Worm (Caenorhabditis elegans) whole organism, mixed stage, embryonic: ENCODE results near the gene srlf-3.

Source experiments
- nhr-28 ChIP-seq: fragments of 150-350 bp; optimal IDR thresholded peaks from 2 replicates; lab custom pipeline; 2014; ENCODE audit warnings: missing biosample characterization, missing genetic modification characterization
- pha-4 ChIP-seq: fragments of 150-350 bp; optimal IDR thresholded peaks from 2 replicates; lab custom pipeline; 2018; ENCODE audit warnings: missing biosample characterization, missing genetic modification reagents, missing genetic modification characterization
- sptf-1 ChIP-seq: sonication (generic microtip); optimal IDR thresholded peaks from 2 replicates; lab custom pipeline; 2017; ENCODE audit warnings: mild to moderate bottlenecking, missing genetic modification characterization, moderate library complexity, missing compliant biosample characterization
- unc-39 ChIP-seq: fragments of 150-350 bp; optimal IDR thresholded peaks from 2 replicates; lab custom pipeline; 2014; ENCODE audit warnings: missing biosample characterization, missing genetic modification characterization

DNA sequence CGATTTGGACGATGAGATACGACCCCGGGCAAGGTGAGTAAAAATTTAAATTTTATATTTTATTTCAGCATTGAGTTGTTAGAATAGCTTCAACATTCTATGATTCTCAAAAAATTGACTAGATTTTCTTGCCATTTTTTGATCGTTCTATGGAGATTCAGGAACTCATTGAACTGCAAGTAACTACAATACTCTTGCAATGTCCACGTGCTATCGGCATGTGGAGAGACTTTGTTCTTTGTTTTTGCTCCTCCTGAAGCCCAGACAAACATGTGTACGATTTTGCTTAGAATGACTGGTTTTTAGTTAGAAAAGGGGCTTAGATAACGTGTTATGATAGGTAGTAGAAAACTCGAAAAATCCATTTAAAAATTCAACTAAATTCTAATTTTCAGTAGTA, 48.7 kb downstream of the srlf-3 start:
- no peak for TF ChIP-seq nhr-28
- TF ChIP-seq unc-39 (tag; lab: Kevin White, UChicago): no peak
- no peak for TF ChIP-seq sptf-1
- no peak for TF ChIP-seq pha-4
